Worm (Caenorhabditis elegans) whole organism, mixed stage, embryonic: ENCODE data around the gene paa-1.
A peak's percentile ranks its signal among the peaks of the same experiment; 100 is the strongest.

Experiments
- M03D4.4 ChIP-seq: sonication (generic microtip); optimal IDR thresholded peaks from 2 replicates; lab custom pipeline; 2017; ENCODE audit warnings: mild to moderate bottlenecking, missing genetic modification characterization, missing compliant biosample characterization
- blmp-1 ChIP-seq: fragments of 150-350 bp; optimal IDR thresholded peaks from 2 replicates; lab custom pipeline; 2014; ENCODE audit warnings: missing biosample characterization, missing genetic modification characterization
- ceh-39 ChIP-seq: fragments of 150-350 bp; optimal IDR thresholded peaks from 2 replicates; lab custom pipeline; 2014; ENCODE audit warnings: missing biosample characterization, missing genetic modification characterization
- ceh-43 ChIP-seq: fragments of 200-800 bp; sonication (Bioruptor generic); optimal IDR thresholded peaks from 2 replicates; lab custom pipeline; 2018; ENCODE audit warnings: mild to moderate bottlenecking, missing genetic modification characterization, moderate library complexity, missing compliant biosample characterization
- ces-1 ChIP-seq: fragments of 150-350 bp; optimal IDR thresholded peaks from 2 replicates; lab custom pipeline; 2014; ENCODE audit warnings: missing biosample characterization, missing genetic modification reagents, missing genetic modification characterization
- cnd-1 ChIP-seq: fragments of 200-800 bp; sonication (Bioruptor generic); optimal IDR thresholded peaks from 2 replicates; lab custom pipeline; 2018; ENCODE audit warnings: mild to moderate bottlenecking, missing genetic modification characterization, missing compliant biosample characterization
- drap-1 ChIP-seq: fragments of 200-800 bp; sonication (Bioruptor generic); optimal IDR thresholded peaks from 3 replicates; lab custom pipeline; 2018; ENCODE audit warnings: mild to moderate bottlenecking, missing genetic modification characterization, missing compliant biosample characterization
- elt-1 ChIP-seq: sonication (generic microtip); optimal IDR thresholded peaks from 2 replicates; lab custom pipeline; 2017; ENCODE audit warnings: missing genetic modification characterization, mild to moderate bottlenecking, missing compliant biosample characterization, antibody characterized with exemption, moderate library complexity, borderline replicate concordance; ENCODE audit not compliant: insufficient read depth
- elt-3 ChIP-seq: fragments of 150-350 bp; optimal IDR thresholded peaks from 2 replicates; lab custom pipeline; 2014; ENCODE audit warnings: missing biosample characterization, missing genetic modification characterization
- flh-1 ChIP-seq: fragments of 200-800 bp; sonication (Bioruptor generic); optimal IDR thresholded peaks from 2 replicates; lab custom pipeline; 2018; ENCODE audit warnings: mild to moderate bottlenecking, missing genetic modification characterization, moderate library complexity, missing compliant biosample characterization
- ham-2 ChIP-seq: fragments of 200-800 bp; sonication (Bioruptor generic); optimal IDR thresholded peaks from 2 replicates; lab custom pipeline; 2018; ENCODE audit warnings: mild to moderate bottlenecking, missing genetic modification characterization, missing compliant biosample characterization
- hlh-1 ChIP-seq: fragments of 150-350 bp; optimal IDR thresholded peaks from 2 replicates; lab custom pipeline; 2014; ENCODE audit warnings: missing biosample characterization, missing genetic modification reagents, missing genetic modification characterization
- lin-32 ChIP-seq: fragments of 200-800 bp; sonication (Bioruptor generic); optimal IDR thresholded peaks from 2 replicates; lab custom pipeline; 2018; ENCODE audit warnings: mild to moderate bottlenecking, missing genetic modification characterization, missing compliant biosample characterization
- lsy-2 ChIP-seq: fragments of 150-350 bp; optimal IDR thresholded peaks from 2 replicates; lab custom pipeline; 2014; ENCODE audit warnings: missing biosample characterization, missing genetic modification characterization
- mab-5 ChIP-seq: fragments of 150-350 bp; optimal IDR thresholded peaks from 2 replicates; lab custom pipeline; 2014; ENCODE audit warnings: missing biosample characterization, missing genetic modification characterization
- mep-1 ChIP-seq: fragments of 150-350 bp; optimal IDR thresholded peaks from 2 replicates; lab custom pipeline; 2017; ENCODE audit warnings: missing biosample characterization, missing genetic modification reagents, missing genetic modification characterization, inconsistent platforms
- mls-2 ChIP-seq: sonication (generic microtip); optimal IDR thresholded peaks from 2 replicates; lab custom pipeline; 2016; ENCODE audit warnings: mild to moderate bottlenecking, missing genetic modification characterization, moderate library complexity, missing compliant biosample characterization
- nhr-2 ChIP-seq: fragments of 150-350 bp; optimal IDR thresholded peaks from 2 replicates; lab custom pipeline; 2014; ENCODE audit warnings: missing biosample characterization, missing genetic modification characterization
- nhr-28 ChIP-seq: fragments of 150-350 bp; optimal IDR thresholded peaks from 2 replicates; lab custom pipeline; 2014; ENCODE audit warnings: missing biosample characterization, missing genetic modification characterization
- nhr-76 ChIP-seq: sonication (generic microtip); optimal IDR thresholded peaks from 2 replicates; lab custom pipeline; 2017; ENCODE audit warnings: missing biosample characterization, missing genetic modification characterization
- pha-4 ChIP-seq: fragments of 150-350 bp; optimal IDR thresholded peaks from 2 replicates; lab custom pipeline; 2018; ENCODE audit warnings: missing biosample characterization, missing genetic modification reagents, missing genetic modification characterization
- snpc-4 ChIP-seq: fragments of 150-350 bp; optimal IDR thresholded peaks from 2 replicates; lab custom pipeline; 2014; ENCODE audit warnings: missing biosample characterization, missing genetic modification characterization
- sptf-1 ChIP-seq: sonication (generic microtip); optimal IDR thresholded peaks from 2 replicates; lab custom pipeline; 2017; ENCODE audit warnings: mild to moderate bottlenecking, missing genetic modification characterization, moderate library complexity, missing compliant biosample characterization
- tbx-8 ChIP-seq: fragments of 200-800 bp; sonication (Bioruptor generic); optimal IDR thresholded peaks from 2 replicates; lab custom pipeline; 2018; ENCODE audit warnings: mild to moderate bottlenecking, missing genetic modification characterization, moderate library complexity, missing compliant biosample characterization
- unc-120 ChIP-seq: sonication (generic microtip); optimal IDR thresholded peaks from 2 replicates; lab custom pipeline; 2017; ENCODE audit warnings: missing genetic modification characterization, missing compliant biosample characterization; ENCODE audit not compliant: poor library complexity, severe bottlenecking
- unc-62 ChIP-seq: fragments of 150-350 bp; optimal IDR thresholded peaks from 2 replicates; lab custom pipeline; 2014; ENCODE audit warnings: missing biosample characterization, missing genetic modification reagents, missing genetic modification characterization
- zip-8 ChIP-seq: fragments of 150-350 bp; optimal IDR thresholded peaks from 2 replicates; lab custom pipeline; 2014; ENCODE audit warnings: missing biosample characterization, missing genetic modification characterization

paa-1 gene

DNA sequence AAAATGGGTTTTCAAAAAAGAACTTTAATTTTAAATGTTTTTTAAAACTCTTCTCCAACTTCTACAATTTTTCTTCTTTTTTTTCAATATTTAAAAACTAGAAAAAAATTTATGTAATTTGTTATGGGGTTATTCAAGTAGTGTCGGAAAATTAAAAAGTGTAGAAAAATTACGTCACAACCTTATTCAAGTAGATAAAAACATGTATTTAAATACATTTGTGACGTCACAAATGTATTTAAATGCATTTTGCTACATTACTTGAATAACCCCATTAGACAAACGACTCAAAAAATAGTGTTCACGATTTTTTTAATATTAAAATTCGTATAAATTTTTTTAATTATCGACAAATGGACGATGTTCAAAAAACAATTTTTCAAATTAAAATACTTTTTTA lies 30.4 kb downstream of the paa-1 start:
- TF ChIP-seq zip-8, result peak; percentile 92
- TF ChIP-seq, all 35 proteins: peak for 1; not testable (repeated sequence) for 34

DNA sequence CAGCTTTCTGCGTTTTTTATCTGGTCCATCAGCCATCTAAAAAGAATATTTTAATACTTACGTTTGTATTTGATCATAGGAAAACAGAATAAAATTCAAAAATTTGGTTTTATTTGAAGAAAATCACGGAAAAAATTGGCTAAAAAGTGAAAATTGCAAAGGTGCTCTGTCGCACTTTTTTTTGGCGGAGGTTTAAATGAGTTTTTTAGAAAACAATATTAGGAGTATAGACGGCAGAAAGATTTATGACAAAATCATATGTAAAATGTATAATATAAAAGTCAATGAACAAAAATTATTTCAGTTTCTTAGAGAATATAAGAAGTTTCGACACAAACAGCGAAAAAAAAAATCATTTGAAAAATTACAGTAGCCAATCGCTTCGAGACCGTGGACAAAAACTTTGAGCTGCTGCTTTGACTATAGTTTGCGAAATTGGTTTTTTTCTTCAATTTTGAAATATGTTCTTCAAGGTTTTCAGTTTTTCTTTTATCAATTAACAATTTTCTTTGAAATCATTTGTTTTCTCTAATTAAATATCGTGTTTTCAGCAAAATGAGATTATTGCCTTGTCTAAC lies 33.3 kb downstream of the paa-1 start, which contains the start of the genes R02F2.7 and R02F2.4:
Gene R02F2.7, minus strand, starts transcription at position 36 of the 578 bp plus-strand sequence.
Gene R02F2.4, plus strand, starts transcription at position 552 of the 578 bp plus-strand sequence.
- no peak for TF ChIP-seq nhr-2
- TF ChIP-seq mab-5 (tag; lab: Kevin White, UChicago), result no peak
- no peak for TF ChIP-seq sptf-1
- no peak for TF ChIP-seq unc-62 (GFP tag; lab: Kevin White, UChicago)
- TF ChIP-seq tbx-8 (GFP tag; lab: Kevin White, UChicago), result no peak
- no peak for TF ChIP-seq flh-1
- no peak for TF ChIP-seq elt-3 (tag; lab: Kevin White, UChicago)
- TF ChIP-seq ces-1 (GFP tag; lab: Kevin White, UChicago), result no peak
- no peak for TF ChIP-seq pha-4 (tag; lab: Kevin White, UChicago)
- no peak for TF ChIP-seq zip-8
- TF ChIP-seq M03D4.4 (tag; lab: Kevin White, UChicago), result no peak
- TF ChIP-seq unc-120, result no peak
- TF ChIP-seq ceh-43 (GFP tag; lab: Kevin White, UChicago), result no peak
- no peak for TF ChIP-seq nhr-28
- TF ChIP-seq lsy-2 (tag; lab: Kevin White, UChicago), result no peak
- no peak for TF ChIP-seq drap-1 (GFP tag; lab: Kevin White, UChicago)
- TF ChIP-seq hlh-1, result no peak
- TF ChIP-seq snpc-4, result no peak

DNA sequence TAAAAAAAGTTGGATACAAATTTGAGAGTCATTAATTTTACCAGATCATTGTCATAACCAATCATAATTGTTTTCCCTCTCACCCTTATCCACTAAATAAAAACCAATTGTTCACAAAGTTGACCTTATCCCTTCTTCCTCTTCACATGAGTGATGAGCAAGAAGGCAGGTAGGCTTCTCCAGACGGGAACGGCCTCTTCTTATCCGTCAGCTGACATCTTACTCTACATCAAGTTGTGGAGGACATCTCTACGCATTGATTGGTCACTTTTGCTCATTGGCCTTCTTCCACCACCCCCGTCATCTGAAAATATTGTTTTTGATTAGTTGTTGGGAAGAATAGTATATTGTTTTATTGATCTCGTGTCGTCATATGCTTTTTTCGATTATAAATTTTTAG lies 35.8 kb downstream of the paa-1 start:
- peak; percentile 60 for TF ChIP-seq unc-62 (GFP tag; lab: Kevin White, UChicago)
- TF ChIP-seq drap-1 (GFP tag; lab: Kevin White, UChicago), result no peak
- no peak for TF ChIP-seq mls-2 (tag; lab: Kevin White, UChicago)
- no peak for TF ChIP-seq ham-2 (GFP tag; lab: Kevin White, UChicago)
- TF ChIP-seq unc-120, result peak; percentile 58
- peak; percentile 95 for TF ChIP-seq hlh-1
- TF ChIP-seq lsy-2 (tag; lab: Kevin White, UChicago), result no peak
- TF ChIP-seq blmp-1, result no peak

DNA sequence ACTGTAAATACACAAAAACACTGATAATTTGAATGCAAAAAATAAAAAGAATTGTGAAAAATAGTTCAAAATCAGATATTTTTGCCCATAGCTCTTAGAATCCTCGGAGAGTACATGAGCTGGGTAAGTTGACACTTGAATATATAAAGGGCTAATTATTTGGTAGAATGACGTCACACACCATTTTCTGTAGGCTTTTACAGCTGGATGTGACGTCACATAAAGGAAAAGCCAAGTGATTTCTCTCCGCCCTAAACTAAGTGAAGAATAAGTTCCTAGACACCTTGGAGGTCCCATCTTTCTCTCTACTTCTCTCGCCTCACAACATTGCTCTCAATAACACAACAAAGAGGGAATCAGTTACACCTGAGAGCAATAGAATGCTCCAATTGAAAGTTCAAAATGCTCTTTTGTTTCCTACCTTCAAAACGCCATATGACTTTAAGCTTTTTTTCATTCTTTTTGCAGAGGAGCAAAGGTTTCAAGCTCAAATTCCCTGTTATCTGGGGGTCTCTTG lies 36.6 kb downstream of the paa-1 start, which contains the start of gene osg-1:
Gene osg-1, plus strand, starts transcription at position 467 of the 517 bp plus-strand sequence.
- TF ChIP-seq ces-1 (GFP tag; lab: Kevin White, UChicago), result no peak
- TF ChIP-seq zip-8, result peak; percentile 98
- TF ChIP-seq lsy-2 (tag; lab: Kevin White, UChicago), result no peak
- no peak for TF ChIP-seq cnd-1
- TF ChIP-seq hlh-1, result no peak
- TF ChIP-seq nhr-76, result no peak
- no peak for TF ChIP-seq ham-2 (GFP tag; lab: Kevin White, UChicago)

DNA sequence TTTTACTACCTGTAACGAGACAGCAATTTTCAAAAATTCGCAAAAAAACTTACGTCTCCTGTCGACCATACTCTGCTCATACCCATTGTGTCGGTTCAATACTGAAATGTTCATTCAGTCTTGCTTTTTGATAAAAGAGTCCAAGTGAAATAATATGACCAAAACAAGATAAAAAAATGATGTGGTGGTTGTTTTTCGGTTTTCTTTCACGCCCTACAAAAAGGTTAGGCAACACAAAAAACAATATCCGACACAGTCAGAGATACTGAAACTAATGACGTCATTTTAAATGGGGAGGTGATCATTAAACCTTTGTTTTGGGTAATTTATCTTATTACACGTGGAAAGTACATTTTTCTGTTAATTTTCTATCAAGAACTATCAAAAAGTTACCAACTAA lies 44.6 kb downstream of the paa-1 start, which contains the start of gene R02F2.8:
Gene R02F2.8, minus strand, starts transcription at position 101 of the 400 bp plus-strand sequence.
- no peak for TF ChIP-seq unc-62 (GFP tag; lab: Kevin White, UChicago)
- no peak for TF ChIP-seq ceh-43 (GFP tag; lab: Kevin White, UChicago)
- no peak for TF ChIP-seq elt-1 (tag; lab: Kevin White, UChicago)
- peak; percentile 49 for TF ChIP-seq zip-8
- TF ChIP-seq lin-32 (GFP tag; lab: Kevin White, UChicago), result no peak
- no peak for TF ChIP-seq nhr-2
- no peak for TF ChIP-seq snpc-4
- no peak for TF ChIP-seq lsy-2 (tag; lab: Kevin White, UChicago)

DNA sequence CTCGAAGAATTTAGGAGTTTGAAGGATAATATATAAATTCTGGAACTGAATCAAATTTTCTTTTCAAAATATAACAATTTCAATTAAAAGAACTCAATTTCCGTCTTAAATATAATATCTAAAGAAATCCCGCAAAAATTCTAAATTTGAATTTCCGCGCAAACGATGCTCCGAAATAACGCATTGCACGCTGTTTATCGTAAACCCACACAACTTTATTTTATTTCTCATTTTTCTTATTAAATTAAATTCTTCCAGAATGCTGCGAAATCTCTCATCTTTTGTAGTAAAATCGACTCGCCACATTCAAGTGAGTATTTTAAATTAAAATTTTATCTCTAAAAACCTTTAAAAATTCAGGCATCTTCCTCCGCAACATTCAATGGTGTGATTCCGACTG lies 48.4 kb downstream of the paa-1 start, which contains the start of gene R02F2.9:
Gene R02F2.9, plus strand, starts transcription at position 218 of the 400 bp plus-strand sequence.
- TF ChIP-seq ceh-39 (tag; lab: Kevin White, UChicago), result peak; percentile 51
- TF ChIP-seq mep-1 (tag; lab: Kevin White, UChicago), result peak; percentile 21
- TF ChIP-seq lsy-2 (tag; lab: Kevin White, UChicago), result peak; percentile 70
- no peak for TF ChIP-seq sptf-1
- peak; percentile 76 for TF ChIP-seq ces-1 (GFP tag; lab: Kevin White, UChicago)
- TF ChIP-seq, all 35 proteins: peak for 4
